Fruit fly (Drosophila melanogaster): Measurements from ENCODE around the gene CG18628.
A peak's percentile ranks its signal among the peaks of the same experiment; 100 is the strongest.

dm6 chr3L:10645965-10646364, 6.4 kb downstream of the CG18628 start:
- TF ChIP-seq CG15710 (tag; optimal IDR thresholded peaks at IDR 0.05) (no peak), CG12605 (GFP tag; IDR thresholded peaks at IDR 0.05) (no peak), D1 (tag; optimal IDR thresholded peaks at IDR 0.05) (no peak), CG14655 (GFP tag; optimal IDR thresholded peaks at IDR 0.05) (no peak), CG34367 (tag; optimal IDR thresholded peaks at IDR 0.05) (no peak), CG4496 (GFP tag; IDR thresholded peaks at IDR 0.05) (0 out of 3 replicates have a peak, but pooled peaks have one; percentile 54), EcR (GFP tag; optimal IDR thresholded peaks at IDR 0.05) (no peak)
